Worm (Caenorhabditis elegans): Measurements from ENCODE around the gene T03E6.9.

Gene T03E6.9

DNA sequence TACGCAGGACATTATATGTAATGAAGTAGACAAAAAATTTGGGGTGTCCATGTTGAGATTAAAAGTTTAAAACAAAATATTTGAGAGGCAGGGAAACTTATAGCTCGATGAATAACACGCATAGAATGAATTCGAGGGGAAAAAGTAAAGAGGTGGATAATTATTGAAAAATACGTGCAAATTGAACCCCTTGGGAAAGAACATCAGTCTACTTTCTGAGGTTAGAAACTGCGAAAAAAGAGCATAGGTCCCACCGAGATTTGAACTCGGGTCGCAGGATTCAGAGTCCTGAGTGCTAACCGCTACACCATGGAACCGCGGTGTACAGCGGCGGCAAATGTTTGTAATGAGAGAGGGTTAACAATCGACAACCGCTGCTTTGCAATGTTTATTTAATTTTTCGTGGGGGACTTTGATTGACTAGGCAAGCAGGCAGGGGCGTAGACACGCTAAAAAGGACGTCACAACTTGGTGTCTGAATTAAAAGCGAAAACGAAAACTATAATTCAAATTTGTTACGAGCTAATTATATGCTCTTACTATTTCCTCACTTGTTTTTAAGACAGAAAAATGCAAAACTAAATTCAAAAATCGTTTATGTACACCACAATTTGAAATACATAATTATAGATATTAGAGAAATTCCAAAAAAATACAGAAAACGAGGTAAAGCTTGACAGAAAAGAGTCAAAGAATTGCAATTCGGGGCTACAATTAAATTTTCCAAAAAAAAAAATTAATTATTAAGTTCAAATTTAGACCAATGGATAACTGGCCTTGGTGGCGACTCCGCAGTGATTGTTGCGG is 8.3 kb downstream of the T03E6.9 start, which contains the start of gene srh-269 (continued):
- TF ChIP-seq skn-1 (tag; optimal IDR thresholded peaks at IDR 0.05) (no peak), egl-27 (tag; optimal IDR thresholded peaks at IDR 0.05) (no peak), fkh-10 (GFP tag; optimal IDR thresholded peaks at IDR 0.05) (no peak), T26A8.4 (GFP tag; IDR thresholded peaks at IDR 0.05) (peak; percentile 93), zip-2 (tag; optimal IDR thresholded peaks at IDR 0.05) (no peak), ceh-20 (GFP tag; IDR thresholded peaks at IDR 0.05) (peak; percentile 86), nhr-28 (tag; optimal IDR thresholded peaks at IDR 0.05) (peak; percentile 38), nhr-111 (GFP tag; optimal IDR thresholded peaks at IDR 0.05) (peak; percentile 65)

DNA sequence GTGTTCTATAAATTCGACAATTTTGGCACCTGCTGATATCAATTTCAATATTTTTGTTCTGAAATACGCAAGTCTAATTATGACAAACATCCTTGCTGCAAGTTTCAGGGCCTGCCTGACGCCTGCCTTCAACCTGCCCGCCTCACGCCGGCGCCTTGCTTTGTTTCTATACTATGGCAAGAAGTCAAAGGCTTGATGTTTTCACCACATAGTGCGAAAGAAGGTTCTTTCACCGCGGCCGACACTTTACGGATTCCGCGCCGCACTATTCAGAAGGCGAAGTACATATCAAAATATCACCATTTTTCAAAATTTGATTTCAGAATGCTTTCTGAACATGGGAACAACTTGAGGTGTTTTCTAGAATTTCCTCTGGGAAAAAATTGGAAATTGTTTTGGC is 11.0 kb downstream of the T03E6.9 start:
- TF ChIP-seq skn-1 (tag; optimal IDR thresholded peaks at IDR 0.05) (no peak), dmd-6 (GFP tag; IDR thresholded peaks at IDR 0.05) (no peak), dmd-9 (GFP tag; IDR thresholded peaks at IDR 0.05) (no peak), aly-2 (tag; optimal IDR thresholded peaks at IDR 0.05) (no peak), spr-3 (GFP tag; optimal IDR thresholded peaks at IDR 0.05) (no peak), gei-8 (GFP tag; optimal IDR thresholded peaks at IDR 0.05) (no peak), nhr-111 (GFP tag; optimal IDR thresholded peaks at IDR 0.05) (no peak)

DNA sequence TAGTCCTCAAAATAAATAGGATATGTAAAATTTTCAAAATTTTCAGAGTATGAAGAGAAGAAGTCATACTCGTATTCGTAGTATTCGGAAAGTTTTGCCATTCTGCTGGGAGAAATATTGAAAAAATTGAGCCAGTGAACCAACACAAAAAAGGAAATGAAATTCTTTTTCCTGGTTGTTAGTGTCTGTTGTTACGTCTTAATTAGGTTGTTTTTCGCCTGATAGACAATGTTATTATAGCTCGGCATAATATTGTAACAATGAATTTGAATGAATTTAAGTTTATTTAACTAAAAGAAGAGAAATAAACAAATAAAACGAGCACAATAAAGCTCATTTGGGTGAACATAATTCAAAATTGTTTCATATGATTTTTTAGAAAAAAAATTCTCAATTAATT is 12.1 kb downstream of the T03E6.9 start, which contains the start of gene srw-73:
Gene srw-73, minus strand, starts transcription at position 101 of the 400 bp plus-strand sequence.
- no peak for TF ChIP-seq daf-8 (GFP tag; IDR thresholded peaks at IDR 0.05)
- TF ChIP-seq ceh-20 (GFP tag; IDR thresholded peaks at IDR 0.05): no peak
- TF ChIP-seq duxl-1 (tag; optimal IDR thresholded peaks at IDR 0.05; ENCODE audit: poor library complexity): no peak
- no peak for TF ChIP-seq daf-19 (GFP tag; conservative IDR thresholded peaks at IDR 0.05)
- no peak for TF ChIP-seq arid-1 (GFP tag; conservative IDR thresholded peaks at IDR 0.05)
- TF ChIP-seq ztf-11 (tag; optimal IDR thresholded peaks at IDR 0.05): no peak
- no peak for TF ChIP-seq F44E2.7 (GFP tag; IDR thresholded peaks at IDR 0.05)
- TF ChIP-seq saeg-2 (GFP tag; IDR thresholded peaks at IDR 0.05): no peak
- TF ChIP-seq sdz-12 (GFP tag; optimal IDR thresholded peaks at IDR 0.05): no peak

DNA sequence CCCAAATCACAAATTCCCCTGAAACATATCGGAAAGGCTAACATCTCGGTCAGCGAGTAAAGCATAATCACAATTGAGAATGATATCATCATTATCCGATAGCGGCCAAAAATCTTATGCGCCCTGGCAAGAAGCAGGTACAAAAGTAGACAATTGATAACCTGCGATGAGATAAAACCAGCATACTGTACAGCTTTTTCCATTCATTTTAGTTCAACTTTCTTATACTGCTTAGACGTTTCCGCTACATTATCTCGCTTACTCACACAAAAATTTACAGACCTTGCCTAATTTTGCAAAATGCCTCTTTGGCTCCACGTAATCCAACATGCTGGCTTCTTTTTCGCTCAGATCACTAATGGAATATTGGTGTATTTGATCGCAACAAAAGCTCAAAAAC is 17.6 kb downstream of the T03E6.9 start, which contains the start of gene str-150:
Gene str-150, plus strand, starts transcription at position 301 of the 400 bp plus-strand sequence.
- TF ChIP-seq aha-1 (tag): no peak

DNA sequence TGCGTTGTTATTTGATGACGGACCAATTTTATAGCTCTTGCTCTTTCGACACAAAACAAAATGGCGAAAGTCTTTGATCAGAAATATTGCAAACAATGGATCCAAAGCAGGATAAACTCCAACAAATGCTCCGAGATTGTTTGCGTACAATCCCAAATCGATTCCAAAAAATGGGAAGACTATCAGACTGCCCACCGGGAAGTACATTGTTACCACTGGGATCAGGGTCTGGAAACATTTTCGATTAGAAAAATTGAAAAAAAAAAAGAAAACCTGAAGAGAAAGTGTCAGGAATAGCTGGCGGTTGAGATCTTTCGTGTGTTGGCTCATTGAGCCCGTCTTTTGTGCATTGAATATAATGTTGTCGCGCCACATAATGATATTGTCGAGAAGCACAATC is 19.5 kb downstream of the T03E6.9 start:
- no peak for TF ChIP-seq ceh-20 (GFP tag; IDR thresholded peaks at IDR 0.05)
- peak; percentile 46 for TF ChIP-seq aha-1 (tag)

- TF ChIP-seq vab-7 (GFP tag; IDR thresholded peaks at IDR 0.05): no peak
- TF ChIP-seq hif-1 (tag; optimal IDR thresholded peaks at IDR 0.05): no peak
- no peak for TF ChIP-seq T26A8.4 (GFP tag; IDR thresholded peaks at IDR 0.05)
- TF ChIP-seq F44E2.7 (GFP tag; IDR thresholded peaks at IDR 0.05): no peak
- no peak for TF ChIP-seq zip-2 (tag; optimal IDR thresholded peaks at IDR 0.05)
- no peak for TF ChIP-seq madf-9 (GFP tag; conservative IDR thresholded peaks at IDR 0.05)
- TF ChIP-seq dve-1 (tag; optimal IDR thresholded peaks at IDR 0.05; ENCODE audit: insufficient read depth): no peak
- no peak for TF ChIP-seq unc-130 (GFP tag; optimal IDR thresholded peaks at IDR 0.05)
- no peak for TF ChIP-seq D1046.2 (GFP tag; IDR thresholded peaks at IDR 0.05)
- TF ChIP-seq nhr-6 (tag; optimal IDR thresholded peaks at IDR 0.05): no peak
- TF ChIP-seq unc-39 (tag; optimal IDR thresholded peaks at IDR 0.05): no peak
- TF ChIP-seq egl-27 (tag; optimal IDR thresholded peaks at IDR 0.05): no peak
- no peak for TF ChIP-seq dmd-8 (GFP tag; IDR thresholded peaks at IDR 0.05)
- TF ChIP-seq gei-8 (GFP tag; optimal IDR thresholded peaks at IDR 0.05): no peak
These were observed 20.1 kb downstream of the T03E6.9 start, which contains the start of gene nhr-271 for ce11 chrV:16580424-16580823. TSS of gene nhr-271 (minus strand) at chrV:16580524.
